Fruit fly (Drosophila melanogaster) whole organism, pupa: Measurements from ENCODE around the gene Cyp4ac2.

Experiments
- CG12605 ChIP-seq: fragments of 200-800 bp; sonication (Bioruptor generic); IDR thresholded peaks from 2 replicates; pipeline ENCODE4 v1.3.6; 2022; ENCODE audit warnings: missing biosample characterization, missing genetic modification characterization
- CG13204 ChIP-seq: fragments of 200-800 bp; sonication (Bioruptor generic); optimal IDR thresholded peaks from 2 replicates; lab custom pipeline; 2018; ENCODE audit warnings: missing biosample characterization, mild to moderate bottlenecking, missing genetic modification characterization, moderate library complexity
- CG17806 ChIP-seq: fragments of 200-800 bp; sonication (Bioruptor generic); optimal IDR thresholded peaks from 2 replicates; lab custom pipeline; 2018; ENCODE audit warnings: missing biosample characterization, mild to moderate bottlenecking, missing genetic modification characterization, moderate library complexity
- CG34367 ChIP-seq: fragments of 200-800 bp; sonication (Bioruptor generic); optimal IDR thresholded peaks from 2 replicates; lab custom pipeline; 2018; ENCODE audit warnings: missing biosample characterization, mild to moderate bottlenecking, missing genetic modification characterization
- CG4496 ChIP-seq: fragments of 200-800 bp; sonication (Bioruptor generic); IDR thresholded peaks from 3 replicates; pipeline ENCODE4 v1.3.6; 2022; ENCODE audit warnings: missing biosample characterization, missing genetic modification characterization
- CG8301 ChIP-seq: fragments of 200-800 bp; sonication (Bioruptor generic); optimal IDR thresholded peaks from 2 replicates; lab custom pipeline; 2018; ENCODE audit warnings: missing biosample characterization, mild to moderate bottlenecking, missing genetic modification characterization
- CG9948 ChIP-seq: fragments of 200-800 bp; sonication (Bioruptor generic); optimal IDR thresholded peaks from 2 replicates; lab custom pipeline; 2018; ENCODE audit warnings: missing biosample characterization, mild to moderate bottlenecking, missing genetic modification characterization, moderate library complexity
- D1 ChIP-seq: fragments of 200-800 bp; sonication (Bioruptor generic); optimal IDR thresholded peaks from 2 replicates; lab custom pipeline; 2018; ENCODE audit warnings: missing biosample characterization, mild to moderate bottlenecking, missing genetic modification characterization, moderate library complexity
- EcR ChIP-seq: fragments of 200-800 bp; sonication (Bioruptor generic); optimal IDR thresholded peaks from 3 replicates; lab custom pipeline; 2019; ENCODE audit warnings: missing biosample characterization, missing genetic modification characterization, mild to moderate bottlenecking, moderate library complexity, missing genetic modification reagents
- Pif1A ChIP-seq: fragments of 200-800 bp; sonication (Bioruptor generic); optimal IDR thresholded peaks from 3 replicates; lab custom pipeline; 2016; ENCODE audit warnings: missing biosample characterization, missing genetic modification characterization
- Pif1B ChIP-seq: fragments of 200-800 bp; sonication (Bioruptor generic); optimal IDR thresholded peaks from 3 replicates; lab custom pipeline; 2016; ENCODE audit warnings: missing biosample characterization, missing genetic modification characterization
- fd96Ca ChIP-seq: fragments of 200-800 bp; sonication (Bioruptor generic); IDR thresholded peaks from 3 replicates; pipeline ENCODE4 v1.3.6; 2022; ENCODE audit warnings: missing biosample characterization, missing genetic modification characterization
- rn ChIP-seq: fragments of 200-800 bp; sonication (Bioruptor generic); IDR thresholded peaks from 2 replicates; pipeline ENCODE4 v1.3.6; 2022; ENCODE audit warnings: missing biosample characterization, missing genetic modification characterization

- TF ChIP-seq D1 (tag; lab: Kevin White, UChicago) (no peak), CG17806 (tag; lab: Kevin White, UChicago) (no peak), fd96Ca (GFP tag; lab: Robert Waterston, UW) (no peak), CG9948 (tag; lab: Kevin White, UChicago) (no peak), CG13204 (GFP tag; lab: Kevin White, UChicago) (no peak), EcR (GFP tag; lab: Kevin White, UChicago) (no peak), Pif1B (GFP tag; lab: Kevin White, UChicago) (no peak), Pif1A (no peak), CG4496 (GFP tag; lab: Robert Waterston, UW) (no peak), CG12605 (GFP tag; lab: Robert Waterston, UW) (no peak), rn (GFP tag; lab: Robert Waterston, UW) (no peak), CG8301 (no peak), CG34367 (no peak)
These were observed 35.4 kb upstream of the Cyp4ac2 start for dm6 chr2L:5230772-5231171.
